Fruit fly (Drosophila melanogaster): ENCODE results near the gene Hmu.

Hmu gene

DNA sequence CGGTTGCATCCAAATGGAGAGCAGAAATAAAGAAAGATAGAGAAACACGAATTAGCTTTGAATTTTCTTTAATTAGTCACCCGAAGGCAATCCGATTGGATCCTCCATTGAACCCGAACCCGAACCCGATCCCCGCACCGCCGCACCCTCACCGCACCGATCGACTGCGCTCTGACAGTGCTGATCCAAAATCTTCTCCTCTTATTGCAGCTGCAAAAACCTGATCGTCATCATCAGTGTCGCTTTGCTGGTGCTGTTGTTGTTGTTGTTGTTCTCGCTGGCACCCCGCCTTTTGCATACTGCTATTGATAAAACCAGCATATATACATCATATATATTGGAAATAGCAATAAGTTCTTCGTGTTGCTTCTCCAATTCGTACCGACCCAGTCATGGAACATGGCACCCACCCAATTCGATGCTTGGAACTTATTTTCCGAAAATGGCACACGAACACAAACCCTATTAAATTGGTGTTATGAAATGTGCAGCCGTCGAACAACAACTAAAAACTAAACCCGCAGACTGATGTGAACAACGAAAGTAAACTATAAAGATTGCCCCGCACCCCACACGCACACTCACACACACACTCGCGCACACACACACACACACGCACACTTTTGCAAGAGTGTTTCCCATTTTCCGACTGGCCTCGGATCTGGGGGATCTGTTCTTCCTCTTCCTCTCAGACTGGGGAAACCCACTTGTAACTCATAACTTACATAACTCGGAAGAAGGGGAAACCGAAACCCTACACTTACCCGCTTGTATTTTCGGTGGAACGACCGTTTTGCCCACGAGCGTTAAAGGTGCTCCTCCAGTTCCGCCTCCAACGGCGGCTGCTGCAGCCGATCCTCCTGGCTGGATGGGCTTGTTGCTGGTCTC, 17.9 kb upstream of the Hmu start (continued):
- TF ChIP-seq lbe (GFP tag; optimal IDR thresholded peaks at IDR 0.05), result no peak
- no peak for TF ChIP-seq gce (GFP tag; IDR thresholded peaks at IDR 0.05)
- peak; percentile 31 for TF ChIP-seq Med (GFP tag)
- peak; percentile 56 for TF ChIP-seq crol (GFP tag; IDR thresholded peaks at IDR 0.05)

DNA sequence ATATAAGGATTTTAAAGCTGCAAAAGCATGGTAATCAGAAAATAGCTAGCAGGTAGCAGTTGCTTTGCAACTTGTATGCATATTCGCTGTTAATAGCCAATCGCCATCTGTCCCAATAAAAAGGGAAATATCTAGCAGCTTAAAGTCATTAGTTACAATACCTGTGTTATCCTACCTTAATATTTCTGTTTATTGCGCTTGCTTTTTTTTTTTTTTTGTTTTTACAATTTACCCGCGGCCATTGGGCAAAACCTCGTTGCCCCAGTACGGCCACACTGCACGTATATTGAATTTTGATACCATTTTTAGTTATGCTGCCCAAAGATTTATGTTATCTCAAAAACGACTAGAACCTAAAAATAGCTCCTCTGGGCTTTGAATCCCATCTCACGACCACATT, 16.3 kb upstream of the Hmu start:
- no peak for TF ChIP-seq CG14050 (GFP tag; IDR thresholded peaks at IDR 0.05)
- peak; percentile 41 for TF ChIP-seq CG9797 (GFP tag; optimal IDR thresholded peaks at IDR 0.05)
- no peak for TF ChIP-seq pfk (GFP tag; optimal IDR thresholded peaks at IDR 0.05)
- no peak for TF ChIP-seq Mrtf (GFP tag; IDR thresholded peaks at IDR 0.05)
- TF ChIP-seq ham (GFP tag; IDR thresholded peaks at IDR 0.05), result no peak
- TF ChIP-seq gsb-n (tag; optimal IDR thresholded peaks at IDR 0.05), result no peak
- no peak for TF ChIP-seq pnt (GFP tag; optimal IDR thresholded peaks at IDR 0.05)
- TF ChIP-seq esg (GFP tag; conservative IDR thresholded peaks at IDR 0.05), result no peak
- no peak for TF ChIP-seq CG16813 (GFP tag; IDR thresholded peaks at IDR 0.05; ENCODE audit: partially characterized antibody)
- no peak for TF ChIP-seq Chrac-16 (GFP tag; optimal IDR thresholded peaks at IDR 0.05)
- TF ChIP-seq CG32772 (GFP tag; IDR thresholded peaks at IDR 0.05), result 0 out of 2 replicates have a peak, but pooled peaks have one; percentile 40
- TF ChIP-seq CG2889 (GFP tag; IDR thresholded peaks at IDR 0.05), result no peak
- no peak for TF ChIP-seq ewg (GFP tag; optimal IDR thresholded peaks at IDR 0.05)
- TF ChIP-seq Myb (GFP tag; optimal IDR thresholded peaks at IDR 0.05), result peak; percentile 23
- peak; percentile 52 for TF ChIP-seq MBD-R2 (GFP tag; IDR thresholded peaks at IDR 0.05)
- TF ChIP-seq CG7928 (GFP tag; optimal IDR thresholded peaks at IDR 0.05), result no peak
- peak; percentile 22 for TF ChIP-seq CG15514 (GFP tag; optimal IDR thresholded peaks at IDR 0.05)
- peak; percentile 37 for TF ChIP-seq CG4617 (GFP tag; optimal IDR thresholded peaks at IDR 0.05; ENCODE audit: borderline replicate concordance)
- peak; percentile 20 for TF ChIP-seq Dp (GFP tag; optimal IDR thresholded peaks at IDR 0.05)
- TF ChIP-seq pzg (GFP tag; optimal IDR thresholded peaks at IDR 0.05), result peak; percentile 7
- peak; percentile 4 for TF ChIP-seq CG12659 (GFP tag; optimal IDR thresholded peaks at IDR 0.05)
- TF ChIP-seq CG8388 (GFP tag; optimal IDR thresholded peaks at IDR 0.05), result no peak
- TF ChIP-seq Hmr (GFP tag; optimal IDR thresholded peaks at IDR 0.05), result no peak
- no peak for TF ChIP-seq odd (GFP tag; optimal IDR thresholded peaks at IDR 0.05)
- no peak for TF ChIP-seq Spps (tag; optimal IDR thresholded peaks at IDR 0.05)
- no peak for TF ChIP-seq CG12071 (GFP tag; optimal IDR thresholded peaks at IDR 0.05)
- no peak for TF ChIP-seq Deaf1 (tag; optimal IDR thresholded peaks at IDR 0.05)
- peak; percentile 31 for TF ChIP-seq phol (tag; optimal IDR thresholded peaks at IDR 0.05)
- TF ChIP-seq CG14710 (tag; optimal IDR thresholded peaks at IDR 0.05), result peak; percentile 23
- TF ChIP-seq Sry-δ (GFP tag; optimal IDR thresholded peaks at IDR 0.05), result peak; percentile 8
- peak; percentile 41; the same call in 1 of the 2 replicates for TF ChIP-seq E2f2 (GFP tag; IDR thresholded peaks at IDR 0.05)
- no peak for TF ChIP-seq chinmo (GFP tag; IDR thresholded peaks at IDR 0.05; ENCODE audit: partially characterized antibody)
- no peak for TF ChIP-seq bigmax (GFP tag; optimal IDR thresholded peaks at IDR 0.05)
- peak; percentile 32 for TF ChIP-seq sqz (GFP tag; optimal IDR thresholded peaks at IDR 0.05)
- TF ChIP-seq ro (GFP tag; IDR thresholded peaks at IDR 0.05), result no peak
- no peak for TF ChIP-seq CG6813 (GFP tag; optimal IDR thresholded peaks at IDR 0.05)
- no peak for TF ChIP-seq ranshi (GFP tag; IDR thresholded peaks at IDR 0.05)
- no peak for TF ChIP-seq Ravus (GFP tag; IDR thresholded peaks at IDR 0.05)
- no peak for TF ChIP-seq Hr39 (optimal IDR thresholded peaks at IDR 0.05)
- peak; percentile 41 for TF ChIP-seq trem (tag; optimal IDR thresholded peaks at IDR 0.05)
- TF ChIP-seq gfzf (GFP tag; optimal IDR thresholded peaks at IDR 0.05), result peak; percentile 78
- TF ChIP-seq CG17359 (tag; optimal IDR thresholded peaks at IDR 0.05), result peak; percentile 36
- TF ChIP-seq ERR (GFP tag; optimal IDR thresholded peaks at IDR 0.05), result no peak
- TF ChIP-seq sens (GFP tag), result peak; percentile 72

Measured in whole organism, embryonic.